Fruit fly (Drosophila melanogaster) whole organism, embryonic: Measurements from ENCODE around the gene Hpd.
A peak's percentile ranks its signal among the peaks of the same experiment; 100 is the strongest.

Experiments used
- CG10267 ChIP-seq: fragments of 200-800 bp; sonication (Bioruptor generic); optimal IDR thresholded peaks from 2 replicates; lab custom pipeline; 2018; ENCODE audit warnings: missing biosample characterization, mild to moderate bottlenecking, missing genetic modification characterization, moderate library complexity
- CG10959 ChIP-seq: fragments of 200-800 bp; sonication (Bioruptor generic); IDR thresholded peaks from 2 replicates; pipeline ENCODE4 v1.3.6; 2022; ENCODE audit warnings: missing biosample characterization, missing genetic modification characterization
- CG11696 ChIP-seq: fragments of 200-800 bp; sonication (Bioruptor generic); IDR thresholded peaks from 2 replicates; pipeline ENCODE4 v1.3.6; 2022; ENCODE audit warnings: missing biosample characterization, missing genetic modification characterization
- CG12071 ChIP-seq: fragments of 200-800 bp; sonication (Bioruptor generic); optimal IDR thresholded peaks from 3 replicates; lab custom pipeline; 2018; ENCODE audit warnings: missing biosample characterization, mild to moderate bottlenecking, missing genetic modification characterization
- CG12299 ChIP-seq: fragments of 200-800 bp; sonication (Bioruptor generic); optimal IDR thresholded peaks from 2 replicates; lab custom pipeline; 2018; ENCODE audit warnings: missing biosample characterization, mild to moderate bottlenecking, missing genetic modification characterization
- CG1233 ChIP-seq: fragments of 200-800 bp; sonication (Bioruptor generic); optimal IDR thresholded peaks from 4 replicates; lab custom pipeline; 2018; ENCODE audit warnings: missing biosample characterization, mild to moderate bottlenecking, missing genetic modification characterization
- CG14965 ChIP-seq: fragments of 200-800 bp; sonication (Bioruptor generic); optimal IDR thresholded peaks from 2 replicates; lab custom pipeline; 2016; ENCODE audit warnings: missing biosample characterization, missing genetic modification characterization, borderline replicate concordance
- CG15514 ChIP-seq: fragments of 200-800 bp; sonication (Bioruptor generic); optimal IDR thresholded peaks from 3 replicates; lab custom pipeline; 2017; ENCODE audit warnings: missing biosample characterization, missing genetic modification characterization, mild to moderate bottlenecking, moderate library complexity, missing genetic modification reagents
- CG17385 ChIP-seq: fragments of 200-800 bp; sonication (Bioruptor generic); optimal IDR thresholded peaks from 3 replicates; lab custom pipeline; 2018; ENCODE audit warnings: missing biosample characterization, mild to moderate bottlenecking, missing genetic modification characterization
- CG18262 ChIP-seq: fragments of 200-800 bp; optimal IDR thresholded peaks from 3 replicates; lab custom pipeline; 2019; ENCODE audit warnings: missing biosample characterization, mild to moderate bottlenecking, missing genetic modification characterization, moderate library complexity
- CG18619 ChIP-seq: fragments of 200-800 bp; sonication (Bioruptor generic); optimal IDR thresholded peaks from 3 replicates; lab custom pipeline; 2017; ENCODE audit warnings: missing biosample characterization, mild to moderate bottlenecking, missing genetic modification characterization
- CG2199 ChIP-seq: fragments of 200-800 bp; sonication (Bioruptor generic); IDR thresholded peaks from 3 replicates; pipeline ENCODE4 v1.3.6; 2022; ENCODE audit warnings: missing biosample characterization, missing genetic modification characterization
- CG2712 ChIP-seq: fragments of 200-800 bp; optimal IDR thresholded peaks from 3 replicates; lab custom pipeline; 2019; ENCODE audit warnings: missing biosample characterization, mild to moderate bottlenecking, missing genetic modification characterization, moderate library complexity
- CG30403 ChIP-seq: fragments of 200-800 bp; sonication (Bioruptor generic); optimal IDR thresholded peaks from 3 replicates; lab custom pipeline; 2016; ENCODE audit warnings: missing biosample characterization, missing genetic modification characterization
- CG31365 ChIP-seq: fragments of 200-800 bp; sonication (Bioruptor generic); optimal IDR thresholded peaks from 2 replicates; lab custom pipeline; 2018; ENCODE audit warnings: missing biosample characterization, mild to moderate bottlenecking, missing genetic modification characterization
- CG34224 ChIP-seq: fragments of 200-800 bp; sonication (Bioruptor generic); IDR thresholded peaks from 3 replicates; pipeline ENCODE4 v1.3.6; 2022; ENCODE audit warnings: missing biosample characterization, missing genetic modification characterization; ENCODE audit not compliant: partially characterized antibody
- CG4404 ChIP-seq: fragments of 200-800 bp; sonication (Bioruptor generic); IDR thresholded peaks from 2 replicates; pipeline ENCODE4 v1.3.6; 2022; ENCODE audit warnings: missing biosample characterization, missing genetic modification characterization
- CG6254 ChIP-seq: fragments of 200-800 bp; sonication (Bioruptor generic); optimal IDR thresholded peaks from 3 replicates; lab custom pipeline; 2017; ENCODE audit warnings: mild to moderate bottlenecking, missing biosample characterization, missing genetic modification reagents, missing genetic modification characterization
- CG7786 ChIP-seq: fragments of 200-800 bp; sonication (Bioruptor generic); optimal IDR thresholded peaks from 2 replicates; lab custom pipeline; 2016; ENCODE audit warnings: missing biosample characterization, missing genetic modification characterization
- CG8290 ChIP-seq, 3 experiments: fragments of 200-800 bp; sonication (Bioruptor generic); optimal IDR thresholded peaks; 2 replicates each; lab custom pipeline; 2016 to 2019; ENCODE audit warnings: missing biosample characterization in 3 of 3, missing genetic modification characterization in 3 of 3, mild to moderate bottlenecking in 2 of 3, moderate library complexity in 1 of 3
- CG8924 ChIP-seq: fragments of 200-800 bp; optimal IDR thresholded peaks from 3 replicates; lab custom pipeline; 2019; ENCODE audit warnings: missing biosample characterization, mild to moderate bottlenecking, missing genetic modification characterization, moderate library complexity
- Chrac-16 ChIP-seq: fragments of 200-800 bp; sonication (Bioruptor generic); optimal IDR thresholded peaks from 3 replicates; lab custom pipeline; 2016; ENCODE audit warnings: missing biosample characterization, missing genetic modification characterization
- CoRest ChIP-seq: fragments of 200-800 bp; sonication (Bioruptor generic); optimal IDR thresholded peaks from 3 replicates; lab custom pipeline; 2018; ENCODE audit warnings: missing biosample characterization, mild to moderate bottlenecking, missing genetic modification characterization, moderate library complexity
- Lhr ChIP-seq: fragments of 200-800 bp; sonication (Bioruptor generic); optimal IDR thresholded peaks from 3 replicates; lab custom pipeline; 2017; ENCODE audit warnings: mild to moderate bottlenecking, missing biosample characterization, missing genetic modification reagents, missing genetic modification characterization
- Oli ChIP-seq: fragments of 200-800 bp; sonication (Bioruptor generic); optimal IDR thresholded peaks from 2 replicates; lab custom pipeline; 2018; ENCODE audit warnings: missing biosample characterization, mild to moderate bottlenecking, missing genetic modification characterization, moderate library complexity
- Ssrp ChIP-seq: fragments of 200-800 bp; sonication (Bioruptor generic); optimal IDR thresholded peaks from 2 replicates; lab custom pipeline; 2018; ENCODE audit warnings: missing biosample characterization, mild to moderate bottlenecking, missing genetic modification characterization, moderate library complexity
- Stat92E ChIP-seq, 3 experiments: fragments of >200 bp in 2 of 3; fragments of 200-800 bp in 1 of 3; sonication (Bioruptor generic) in 1 of 3; optimal IDR thresholded peaks; 2 replicates each; lab custom pipeline; 2017 to 2019; ENCODE audit warnings: missing biosample characterization in 3 of 3, missing genetic modification characterization in 3 of 3, mild to moderate bottlenecking in 1 of 3, moderate library complexity in 1 of 3
- Trl ChIP-seq, 3 experiments: fragments of >200 bp in 2 of 3; fragments of 200-800 bp in 1 of 3; sonication (Bioruptor generic) in 1 of 3; optimal IDR thresholded peaks; 2 replicates in 1 of 3; 3 replicates in 2 of 3; lab custom pipeline; 2016 to 2017; ENCODE audit warnings: missing biosample characterization in 1 of 3, missing genetic modification characterization in 1 of 3
- ac ChIP-seq: fragments of 200-800 bp; sonication (Bioruptor generic); optimal IDR thresholded peaks from 3 replicates; lab custom pipeline; 2017; ENCODE audit warnings: missing biosample characterization, mild to moderate bottlenecking, missing genetic modification characterization
- chif ChIP-seq, 2 experiments: fragments of 200-800 bp; sonication (Bioruptor generic); optimal IDR thresholded peaks; 3 replicates each; lab custom pipeline; 2016; ENCODE audit warnings: missing biosample characterization in 2 of 2, missing genetic modification characterization in 2 of 2
- chm ChIP-seq: fragments of 200-800 bp; sonication (Bioruptor generic); IDR thresholded peaks from 2 replicates; pipeline ENCODE4 v1.3.6; 2022; ENCODE audit warnings: missing biosample characterization, missing genetic modification characterization
- corto ChIP-seq: fragments of 200-800 bp; sonication (Bioruptor generic); optimal IDR thresholded peaks from 2 replicates; lab custom pipeline; 2016; ENCODE audit warnings: missing biosample characterization, mild to moderate bottlenecking, missing genetic modification characterization, moderate library complexity
- dm ChIP-seq: fragments of 200-800 bp; sonication (Bioruptor generic); optimal IDR thresholded peaks from 3 replicates; lab custom pipeline; 2016; ENCODE audit warnings: missing biosample characterization, missing genetic modification characterization
- dpn ChIP-seq, 2 experiments: fragments of 200-800 bp; sonication (Bioruptor generic); optimal IDR thresholded peaks; 3 replicates each; lab custom pipeline; 2016; ENCODE audit warnings: missing biosample characterization in 2 of 2, missing genetic modification characterization in 2 of 2
- grau ChIP-seq: fragments of 200-800 bp; optimal IDR thresholded peaks from 3 replicates; lab custom pipeline; 2019; ENCODE audit warnings: missing biosample characterization, mild to moderate bottlenecking, missing genetic modification characterization, moderate library complexity
- gsb ChIP-seq: fragments of 200-800 bp; sonication (Bioruptor generic); IDR thresholded peaks from 2 replicates; pipeline ENCODE4 v1.3.6; 2022; ENCODE audit warnings: missing biosample characterization, missing genetic modification characterization
- ken ChIP-seq: fragments of 200-800 bp; sonication (Bioruptor generic); IDR thresholded peaks from 3 replicates; pipeline ENCODE4 v1.3.6; 2022; ENCODE audit warnings: missing biosample characterization, missing genetic modification characterization
- pros ChIP-seq: fragments of 200-800 bp; sonication (Bioruptor generic); optimal IDR thresholded peaks from 3 replicates; lab custom pipeline; 2019; ENCODE audit warnings: missing biosample characterization, mild to moderate bottlenecking, missing genetic modification characterization, moderate library complexity
- sc ChIP-seq, 3 experiments: fragments of >200 bp in 2 of 3; fragments of 200-800 bp in 1 of 3; sonication (Bioruptor generic) in 1 of 3; optimal IDR thresholded peaks; 2 replicates in 2 of 3; 3 replicates in 1 of 3; lab custom pipeline; 2017; ENCODE audit warnings: mild to moderate bottlenecking in 1 of 3, missing biosample characterization in 1 of 3, missing genetic modification characterization in 1 of 3, missing genetic modification reagents in 1 of 3
- sr ChIP-seq: fragments of 200-800 bp; sonication (Bioruptor generic); IDR thresholded peaks from 3 replicates; pipeline ENCODE4 v1.3.6; 2022; ENCODE audit warnings: missing biosample characterization, missing genetic modification characterization
- tll ChIP-seq, 2 experiments: fragments of 200-800 bp in 1 of 2; fragments of >200 bp in 1 of 2; sonication (Bioruptor generic) in 1 of 2; optimal IDR thresholded peaks; 2 replicates each; lab custom pipeline; 2017 to 2019; ENCODE audit warnings: missing biosample characterization in 2 of 2, missing genetic modification characterization in 2 of 2, mild to moderate bottlenecking in 1 of 2, moderate library complexity in 1 of 2
- trem ChIP-seq: fragments of 200-800 bp; optimal IDR thresholded peaks from 3 replicates; lab custom pipeline; 2019; ENCODE audit warnings: missing biosample characterization, mild to moderate bottlenecking, missing genetic modification characterization, moderate library complexity
- twi ChIP-seq: fragments of 200-800 bp; optimal IDR thresholded peaks from 2 replicates; lab custom pipeline; 2019; ENCODE audit warnings: missing biosample characterization, mild to moderate bottlenecking, missing genetic modification characterization, moderate library complexity
- tx ChIP-seq: fragments of 200-800 bp; sonication (Bioruptor generic); optimal IDR thresholded peaks from 2 replicates; lab custom pipeline; 2016; ENCODE audit warnings: missing biosample characterization, missing genetic modification characterization
- zen ChIP-seq: fragments of 200-800 bp; sonication (Bioruptor generic); optimal IDR thresholded peaks from 3 replicates; lab custom pipeline; 2018; ENCODE audit warnings: missing biosample characterization, mild to moderate bottlenecking, missing genetic modification characterization, moderate library complexity

The Hpd gene

dm6 chr3L:20402665-20403492 is 36.8 kb downstream of the Hpd start (continued):
- TF ChIP-seq Chrac-16 (GFP tag; lab: Kevin White, UChicago) (peak; percentile 5), CG18262 (peak; percentile 72), CG10959 (GFP tag; lab: Robert Waterston, UW) (0 out of 2 replicates have a peak, but pooled peaks have one; percentile 66), sr (GFP tag; lab: Robert Waterston, UW) (no peak), Ssrp (peak; percentile 39), CG2199 (GFP tag; lab: Robert Waterston, UW) (peak; percentile 79; the same call in 1 of the 3 replicates), pros (GFP tag; lab: Kevin White, UChicago) (peak; percentile 91), Trl (optimal IDR thresholded peaks at IDR 0.05; lab: Kevin White, UChicago) (no peak), Trl (GFP tag; optimal IDR thresholded peaks at IDR 0.05; lab: Kevin White, UChicago) (peak; percentile 7), CG6254 (GFP tag; lab: Kevin White, UChicago) (peak; percentile 37), CG12299 (tag; lab: Kevin White, UChicago) (no peak), chif (GFP tag; optimal IDR thresholded peaks at IDR 0.05; lab: Kevin White, UChicago) (peak in 1 of 2 experiments; percentile 57), CG8924 (peak; percentile 56), Oli (tag; lab: Kevin White, UChicago) (peak; percentile 32), grau (tag; lab: Kevin White, UChicago) (peak; percentile 54), CG34224 (GFP tag; lab: Robert Waterston, UW) (no peak), dpn (GFP tag; optimal IDR thresholded peaks at IDR 0.05; lab: Kevin White, UChicago) (peak in 1 of 2 experiments; percentile 5), CG4404 (peak; percentile 87), zen (tag; lab: Kevin White, UChicago) (peak; percentile 93), tx (GFP tag; lab: Kevin White, UChicago) (peak; percentile 10), CG2712 (tag; lab: Kevin White, UChicago) (peak; percentile 77), CG18619 (GFP tag; lab: Kevin White, UChicago) (no peak), CG11696 (GFP tag; lab: Robert Waterston, UW) (peak; percentile 96), tll (GFP tag; optimal IDR thresholded peaks at IDR 0.05; lab: Kevin White, UChicago) (peak in 1 of 2 experiments; percentile 46), ken (GFP tag; lab: Robert Waterston, UW) (0 out of 3 replicates have a peak, but pooled peaks have one; percentile 13), CG31365 (tag; lab: Kevin White, UChicago) (no peak), ac (GFP tag; lab: Kevin White, UChicago) (peak; percentile 99), CG12071 (GFP tag; lab: Kevin White, UChicago) (no peak), CG30403 (GFP tag; lab: Kevin White, UChicago) (peak; percentile 8), CG17385 (GFP tag; lab: Kevin White, UChicago) (peak; percentile 54), corto (GFP tag; lab: Kevin White, UChicago) (peak; percentile 57), gsb (no peak), chm (GFP tag; lab: Robert Waterston, UW) (0 out of 2 replicates have a peak, but pooled peaks have one; percentile 15), CG14965 (no peak), trem (peak; percentile 65), CG10267 (tag; lab: Kevin White, UChicago) (peak; percentile 72), Stat92E (GFP tag; optimal IDR thresholded peaks at IDR 0.05; lab: Kevin White, UChicago) (peak in 1 of 3 experiments; percentile 10), Lhr (GFP tag; lab: Kevin White, UChicago) (peak; percentile 12), twi (tag; lab: Kevin White, UChicago) (peak; percentile 85), CG15514 (no peak), sc (optimal IDR thresholded peaks at IDR 0.05; lab: Kevin White, UChicago) (no peak), sc (GFP tag; optimal IDR thresholded peaks at IDR 0.05; lab: Kevin White, UChicago) (peak; percentile 50), CG1233 (peak; percentile 7), CoRest (tag; lab: Kevin White, UChicago) (peak; percentile 30), CG8290 (GFP tag; optimal IDR thresholded peaks at IDR 0.05; lab: Kevin White, UChicago) (peak; percentile 29), CG8290 (tag; optimal IDR thresholded peaks at IDR 0.05; lab: Kevin White, UChicago) (peak in 1 of 2 experiments; percentile 19), CG7786 (GFP tag; lab: Kevin White, UChicago) (peak; percentile 14), dm (no peak)
